Fruit fly (Drosophila melanogaster): ENCODE measurements around the gene Bcat.

DNA sequence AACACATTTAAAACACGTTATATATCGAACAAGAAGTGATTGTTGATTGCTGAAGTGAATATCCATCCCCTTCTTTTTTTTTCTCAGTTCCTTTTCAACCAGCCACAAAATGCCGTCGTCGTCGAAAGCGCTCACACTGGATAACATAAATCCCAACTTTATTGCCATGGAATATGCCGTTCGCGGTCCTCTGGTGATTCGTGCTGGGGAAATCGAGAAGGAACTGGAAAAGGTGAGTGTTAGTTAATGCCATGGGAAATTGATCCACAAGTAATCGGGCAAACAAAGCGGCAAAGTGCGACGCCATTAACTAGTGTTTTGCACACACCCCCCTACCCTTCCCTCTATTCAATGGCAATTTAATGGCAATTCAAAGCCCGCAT is 22.6 kb upstream of the Bcat start:
- no peak for TF ChIP-seq Hr38 (GFP tag; optimal IDR thresholded peaks at IDR 0.05)
- no peak for TF ChIP-seq esn (GFP tag; optimal IDR thresholded peaks at IDR 0.05)
- TF ChIP-seq CG8119 (GFP tag; IDR thresholded peaks at IDR 0.05) = no peak
- TF ChIP-seq topi (GFP tag; optimal IDR thresholded peaks at IDR 0.05) = no peak
- no peak for TF ChIP-seq Ets21C (GFP tag; optimal IDR thresholded peaks at IDR 0.05)
- TF ChIP-seq fd85E (GFP tag; optimal IDR thresholded peaks at IDR 0.05) = no peak
- no peak for TF ChIP-seq OdsH (GFP tag; optimal IDR thresholded peaks at IDR 0.05)
- no peak for TF ChIP-seq Blimp-1 (GFP tag; optimal IDR thresholded peaks at IDR 0.05)
- no peak for TF ChIP-seq CG1621 (tag; optimal IDR thresholded peaks at IDR 0.05)
- no peak for TF ChIP-seq Eip78C (GFP tag)
- TF ChIP-seq CG6276 (GFP tag; optimal IDR thresholded peaks at IDR 0.05) = no peak
